Fruit fly (Drosophila melanogaster) whole organism, embryonic: ENCODE data around the gene RabX6.

Experiments
- Atf6 ChIP-seq: fragments of 200-800 bp; sonication (Bioruptor generic); IDR thresholded peaks from 2 replicates; pipeline ENCODE4 v1.3.6; 2022; ENCODE audit warnings: missing biosample characterization, missing genetic modification characterization
- CG11695 ChIP-seq: fragments of 200-800 bp; sonication (Bioruptor generic); IDR thresholded peaks from 3 replicates; pipeline ENCODE4 v1.3.6; 2022; ENCODE audit warnings: missing biosample characterization, missing genetic modification characterization
- CG11696 ChIP-seq: fragments of 200-800 bp; sonication (Bioruptor generic); IDR thresholded peaks from 2 replicates; pipeline ENCODE4 v1.3.6; 2022; ENCODE audit warnings: missing biosample characterization, missing genetic modification characterization
- CG1233 ChIP-seq: fragments of 200-800 bp; sonication (Bioruptor generic); optimal IDR thresholded peaks from 4 replicates; lab custom pipeline; 2018; ENCODE audit warnings: missing biosample characterization, mild to moderate bottlenecking, missing genetic modification characterization
- CG13894 ChIP-seq: fragments of 200-800 bp; sonication (Bioruptor generic); optimal IDR thresholded peaks from 3 replicates; lab custom pipeline; 2018; ENCODE audit warnings: missing biosample characterization, mild to moderate bottlenecking, missing genetic modification characterization, moderate library complexity
- CG14710 ChIP-seq: fragments of 200-800 bp; sonication (Bioruptor generic); optimal IDR thresholded peaks from 3 replicates; lab custom pipeline; 2019; ENCODE audit warnings: missing biosample characterization, mild to moderate bottlenecking, missing genetic modification characterization, moderate library complexity
- CG15514 ChIP-seq: fragments of 200-800 bp; sonication (Bioruptor generic); optimal IDR thresholded peaks from 3 replicates; lab custom pipeline; 2017; ENCODE audit warnings: missing biosample characterization, missing genetic modification characterization, mild to moderate bottlenecking, moderate library complexity, missing genetic modification reagents
- CG1603 ChIP-seq: fragments of 200-800 bp; sonication (Bioruptor generic); optimal IDR thresholded peaks from 2 replicates; lab custom pipeline; 2019; ENCODE audit warnings: missing biosample characterization, mild to moderate bottlenecking, missing genetic modification characterization, moderate library complexity
- CG16815 ChIP-seq: fragments of 200-800 bp; sonication (Bioruptor generic); optimal IDR thresholded peaks from 3 replicates; lab custom pipeline; 2017; ENCODE audit warnings: missing biosample characterization, mild to moderate bottlenecking, missing genetic modification characterization
- CG17361 ChIP-seq: fragments of 200-800 bp; sonication (Bioruptor generic); IDR thresholded peaks from 3 replicates; pipeline ENCODE4 v1.3.6; 2022; ENCODE audit warnings: missing biosample characterization, missing genetic modification characterization
- CG18619 ChIP-seq: fragments of 200-800 bp; sonication (Bioruptor generic); optimal IDR thresholded peaks from 3 replicates; lab custom pipeline; 2017; ENCODE audit warnings: missing biosample characterization, mild to moderate bottlenecking, missing genetic modification characterization
- CG18764 ChIP-seq: fragments of 200-800 bp; sonication (Bioruptor generic); optimal IDR thresholded peaks from 3 replicates; lab custom pipeline; 2016; ENCODE audit warnings: missing biosample characterization, missing genetic modification characterization
- CG2202 ChIP-seq: fragments of 200-800 bp; sonication (Bioruptor generic); optimal IDR thresholded peaks from 2 replicates; lab custom pipeline; 2018; ENCODE audit warnings: missing biosample characterization, mild to moderate bottlenecking, missing genetic modification characterization
- CG2678 ChIP-seq: fragments of 200-800 bp; sonication (Bioruptor generic); optimal IDR thresholded peaks from 3 replicates; lab custom pipeline; 2019; ENCODE audit warnings: missing biosample characterization, mild to moderate bottlenecking, missing genetic modification characterization, moderate library complexity
- CG2875 ChIP-seq: fragments of 200-800 bp; sonication (Bioruptor generic); optimal IDR thresholded peaks from 2 replicates; lab custom pipeline; 2017; ENCODE audit warnings: missing biosample characterization, mild to moderate bottlenecking, missing genetic modification characterization, missing genetic modification reagents
- CG2889 ChIP-seq: fragments of 200-800 bp; sonication (Bioruptor generic); IDR thresholded peaks from 3 replicates; pipeline ENCODE4 v1.3.6; 2022; ENCODE audit warnings: missing biosample characterization, missing genetic modification characterization
- CG32532 ChIP-seq: fragments of 200-800 bp; sonication (Bioruptor generic); IDR thresholded peaks from 2 replicates; pipeline ENCODE4 v1.3.6; 2022; ENCODE audit warnings: missing biosample characterization, missing genetic modification characterization
- CG32772 ChIP-seq: fragments of 200-800 bp; sonication (Bioruptor generic); IDR thresholded peaks from 2 replicates; pipeline ENCODE4 v1.3.6; 2022; ENCODE audit warnings: missing biosample characterization, missing genetic modification characterization
- CG4282 ChIP-seq: fragments of 200-800 bp; sonication (Bioruptor generic); optimal IDR thresholded peaks from 2 replicates; lab custom pipeline; 2016; ENCODE audit warnings: missing biosample characterization, missing genetic modification characterization
- CG6654 ChIP-seq: fragments of 200-800 bp; sonication (Bioruptor generic); optimal IDR thresholded peaks from 2 replicates; lab custom pipeline; 2017; ENCODE audit warnings: missing biosample characterization, mild to moderate bottlenecking, missing genetic modification characterization
- CG6813 ChIP-seq: fragments of 200-800 bp; sonication (Bioruptor generic); optimal IDR thresholded peaks from 2 replicates; lab custom pipeline; 2017; ENCODE audit warnings: missing biosample characterization, missing genetic modification characterization, mild to moderate bottlenecking, moderate library complexity, missing genetic modification reagents
- CG7271 ChIP-seq: fragments of 200-800 bp; sonication (Bioruptor generic); optimal IDR thresholded peaks from 2 replicates; lab custom pipeline; 2018; ENCODE audit warnings: missing biosample characterization, mild to moderate bottlenecking, missing genetic modification characterization, moderate library complexity
- CG7963 ChIP-seq: fragments of 200-800 bp; sonication (Bioruptor generic); IDR thresholded peaks from 3 replicates; pipeline ENCODE4 v1.3.6; 2022; ENCODE audit warnings: missing biosample characterization, missing genetic modification characterization; ENCODE audit not compliant: partially characterized antibody
- CG8290 ChIP-seq, 3 experiments: fragments of 200-800 bp; sonication (Bioruptor generic); optimal IDR thresholded peaks; 2 replicates each; lab custom pipeline; 2016 to 2019; ENCODE audit warnings: missing biosample characterization in 3 of 3, missing genetic modification characterization in 3 of 3, mild to moderate bottlenecking in 2 of 3, moderate library complexity in 1 of 3
- CG9437 ChIP-seq: fragments of 200-800 bp; sonication (Bioruptor generic); optimal IDR thresholded peaks from 2 replicates; lab custom pipeline; 2018; ENCODE audit warnings: missing biosample characterization, mild to moderate bottlenecking, missing genetic modification characterization
- HLHmδ ChIP-seq: fragments of 200-800 bp; sonication (Bioruptor generic); optimal IDR thresholded peaks from 2 replicates; lab custom pipeline; 2018; ENCODE audit warnings: missing biosample characterization, mild to moderate bottlenecking, missing genetic modification characterization, moderate library complexity
- Nf-YC ChIP-seq: fragments of 200-800 bp; optimal IDR thresholded peaks from 3 replicates; lab custom pipeline; 2019; ENCODE audit warnings: missing biosample characterization, mild to moderate bottlenecking, missing genetic modification characterization, moderate library complexity
- Oli ChIP-seq: fragments of 200-800 bp; sonication (Bioruptor generic); optimal IDR thresholded peaks from 2 replicates; lab custom pipeline; 2018; ENCODE audit warnings: missing biosample characterization, mild to moderate bottlenecking, missing genetic modification characterization, moderate library complexity
- Side ChIP-seq: fragments of 200-800 bp; sonication (Bioruptor generic); optimal IDR thresholded peaks from 2 replicates; lab custom pipeline; 2016; ENCODE audit warnings: missing biosample characterization, missing genetic modification characterization
- Spps ChIP-seq: fragments of 200-800 bp; sonication (Bioruptor generic); optimal IDR thresholded peaks from 2 replicates; lab custom pipeline; 2018; ENCODE audit warnings: missing biosample characterization, mild to moderate bottlenecking, missing genetic modification characterization
- Xbp1 ChIP-seq: fragments of 200-800 bp; sonication (Bioruptor generic); optimal IDR thresholded peaks from 3 replicates; lab custom pipeline; 2016; ENCODE audit warnings: missing biosample characterization, mild to moderate bottlenecking, missing genetic modification characterization
- da ChIP-seq: fragments of 200-800 bp; sonication (Bioruptor generic); optimal IDR thresholded peaks from 2 replicates; lab custom pipeline; 2016; ENCODE audit warnings: missing biosample characterization, missing genetic modification characterization
- ems ChIP-seq: fragments of 200-800 bp; sonication (Bioruptor generic); optimal IDR thresholded peaks from 3 replicates; lab custom pipeline; 2016; ENCODE audit warnings: missing biosample characterization, missing genetic modification characterization
- eve ChIP-seq, 2 experiments: fragments of >200 bp; optimal IDR thresholded peaks; 2 replicates each; lab custom pipeline; 2017; ENCODE audit warnings: missing biosample characterization in 2 of 2, missing genetic modification characterization in 2 of 2
- fu2 ChIP-seq: fragments of 200-800 bp; sonication (Bioruptor generic); optimal IDR thresholded peaks from 2 replicates; lab custom pipeline; 2016; ENCODE audit warnings: missing biosample characterization, missing genetic modification characterization
- gsb ChIP-seq: fragments of 200-800 bp; sonication (Bioruptor generic); IDR thresholded peaks from 2 replicates; pipeline ENCODE4 v1.3.6; 2022; ENCODE audit warnings: missing biosample characterization, missing genetic modification characterization
- ind ChIP-seq: fragments of 200-800 bp; sonication (Bioruptor generic); optimal IDR thresholded peaks from 3 replicates; lab custom pipeline; 2016; ENCODE audit warnings: missing biosample characterization, missing genetic modification characterization
- nom ChIP-seq: fragments of 200-800 bp; sonication (Bioruptor generic); optimal IDR thresholded peaks from 2 replicates; lab custom pipeline; 2017; ENCODE audit warnings: missing biosample characterization, missing genetic modification characterization, mild to moderate bottlenecking, moderate library complexity, missing genetic modification reagents
- odd ChIP-seq: fragments of 200-800 bp; sonication (Bioruptor generic); optimal IDR thresholded peaks from 2 replicates; lab custom pipeline; 2017; ENCODE audit warnings: missing biosample characterization, mild to moderate bottlenecking, missing genetic modification characterization
- ranshi ChIP-seq: fragments of 200-800 bp; sonication (Bioruptor generic); IDR thresholded peaks from 2 replicates; pipeline ENCODE4 v1.3.6; 2022; ENCODE audit warnings: missing biosample characterization, missing genetic modification characterization
- repo ChIP-seq: fragments of 200-800 bp; sonication (Bioruptor generic); optimal IDR thresholded peaks from 2 replicates; lab custom pipeline; 2016; ENCODE audit warnings: missing biosample characterization, missing genetic modification characterization
- sd ChIP-seq: fragments of 200-800 bp; sonication (Bioruptor generic); optimal IDR thresholded peaks from 3 replicates; lab custom pipeline; 2018; ENCODE audit warnings: missing biosample characterization, mild to moderate bottlenecking, missing genetic modification characterization, moderate library complexity
- stc ChIP-seq: fragments of 200-800 bp; sonication (Bioruptor generic); IDR thresholded peaks from 2 replicates; pipeline ENCODE4 v1.3.6; 2022; ENCODE audit warnings: missing biosample characterization, missing genetic modification characterization
- sug ChIP-seq: fragments of 200-800 bp; optimal IDR thresholded peaks from 2 replicates; lab custom pipeline; 2019; ENCODE audit warnings: missing biosample characterization, mild to moderate bottlenecking, missing genetic modification characterization, moderate library complexity
- ttk ChIP-seq: fragments of 200-800 bp; sonication (Bioruptor generic); IDR thresholded peaks from 2 replicates; pipeline ENCODE4 v2.1.2; 2022; ENCODE audit warnings: missing biosample characterization, missing genetic modification characterization
- usp ChIP-seq: fragments of >200 bp; optimal IDR thresholded peaks from 2 replicates; lab custom pipeline; 2017; ENCODE audit warnings: missing biosample characterization, missing genetic modification characterization
- vvl ChIP-seq: fragments of 200-800 bp; sonication (Bioruptor generic); IDR thresholded peaks from 2 replicates; pipeline ENCODE4 v1.3.6; 2022; ENCODE audit warnings: missing biosample characterization, missing genetic modification characterization
- wdn ChIP-seq: fragments of 200-800 bp; sonication (Bioruptor generic); IDR thresholded peaks from 2 replicates; pipeline ENCODE4 v1.3.6; 2022; ENCODE audit warnings: missing biosample characterization, missing genetic modification characterization
- zfh2 ChIP-seq: fragments of 200-800 bp; sonication (Bioruptor generic); optimal IDR thresholded peaks from 2 replicates; lab custom pipeline; 2016; ENCODE audit warnings: missing biosample characterization, missing genetic modification characterization

The RabX6 gene

DNA sequence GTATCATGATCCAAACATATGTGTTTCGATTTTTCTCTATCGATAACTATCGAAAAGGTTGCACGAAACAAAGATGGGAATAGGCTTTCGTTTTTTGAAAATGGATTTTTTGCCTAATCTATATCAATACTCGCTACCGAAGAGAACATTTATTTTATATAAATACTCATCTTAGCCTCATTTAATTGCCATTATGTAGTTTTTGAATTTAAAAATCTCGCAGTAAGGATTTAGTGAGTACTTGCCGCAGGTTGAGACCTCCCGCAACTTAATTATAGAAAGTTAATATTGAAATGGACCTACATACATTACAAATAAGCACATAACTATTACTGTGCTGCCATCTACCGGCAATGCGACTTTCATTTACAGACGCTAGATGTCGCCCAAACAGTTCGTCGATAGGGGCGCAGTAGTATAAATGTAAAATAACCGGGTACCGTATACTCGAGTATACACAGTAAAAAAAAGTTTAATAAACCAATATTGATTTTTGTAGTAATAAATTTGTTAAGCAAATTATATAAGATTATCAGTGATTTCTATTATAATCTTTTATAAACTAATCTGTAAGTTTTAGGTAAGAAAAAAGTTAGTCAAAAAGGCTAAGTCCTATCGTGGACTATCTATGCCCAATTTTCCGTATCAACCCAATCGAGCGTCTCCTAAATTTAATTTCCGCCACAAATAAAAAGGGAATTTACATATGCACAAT is 21.7 kb downstream of the RabX6 start, which contains the start of gene CG13896 (continued):
- TF ChIP-seq CG32532 (GFP tag; lab: Robert Waterston, UW) (peak; percentile 95), CG2875 (GFP tag; lab: Kevin White, UChicago) (peak; percentile 71), CG6654 (GFP tag; lab: Kevin White, UChicago) (peak; percentile 62), sd (tag; lab: Kevin White, UChicago) (peak; percentile 65), CG4282 (peak; percentile 83), CG7271 (peak; percentile 72), eve (GFP tag; optimal IDR thresholded peaks at IDR 0.05; lab: Kevin White, UChicago) (peak in 1 of 2 experiments; percentile 66), CG1233 (GFP tag; lab: Kevin White, UChicago) (peak; percentile 82), CG11696 (GFP tag; lab: Robert Waterston, UW) (no peak), ind (GFP tag; lab: Kevin White, UChicago) (peak; percentile 85), CG17361 (GFP tag; lab: Robert Waterston, UW) (peak; percentile 82), gsb (GFP tag; lab: Robert Waterston, UW) (peak; percentile 65), CG2889 (GFP tag; lab: Robert Waterston, UW) (peak; percentile 77), CG2202 (peak; percentile 53), zfh2 (GFP tag; lab: Kevin White, UChicago) (peak; percentile 76), Side (GFP tag; lab: Kevin White, UChicago) (peak; percentile 86), CG1603 (peak; percentile 91), ttk (peak; percentile 85), ems (GFP tag; lab: Kevin White, UChicago) (peak; percentile 78), CG11695 (GFP tag; lab: Robert Waterston, UW) (peak; percentile 76; the same call in 2 of the 3 replicates), fu2 (GFP tag; lab: Kevin White, UChicago) (peak; percentile 78), CG14710 (tag; lab: Kevin White, UChicago) (peak; percentile 72), Oli (tag; lab: Kevin White, UChicago) (peak; percentile 36), stc (peak; percentile 78), ranshi (GFP tag; lab: Robert Waterston, UW) (peak; percentile 85), Atf6 (GFP tag; lab: Robert Waterston, UW) (peak; percentile 66), da (GFP tag; lab: Kevin White, UChicago) (peak; percentile 83), wdn (peak; percentile 65), usp (GFP tag; lab: Kevin White, UChicago) (no peak), CG18619 (GFP tag; lab: Kevin White, UChicago) (peak; percentile 80), Nf-YC (tag; lab: Kevin White, UChicago) (peak; percentile 63), Xbp1 (GFP tag; lab: Kevin White, UChicago) (peak; percentile 97), CG8290 (GFP tag; optimal IDR thresholded peaks at IDR 0.05; lab: Kevin White, UChicago) (peak; percentile 98), CG8290 (tag; optimal IDR thresholded peaks at IDR 0.05; lab: Kevin White, UChicago) (peak; percentile 98 to 99), CG18764 (peak; percentile 83), nom (GFP tag; lab: Kevin White, UChicago) (peak; percentile 55), CG32772 (GFP tag; lab: Robert Waterston, UW) (peak; percentile 84), HLHmδ (GFP tag; lab: Kevin White, UChicago) (peak; percentile 78), CG7963 (GFP tag; lab: Robert Waterston, UW) (no peak), CG13894 (peak; percentile 84), odd (GFP tag; lab: Kevin White, UChicago) (peak; percentile 62), CG9437 (GFP tag; lab: Kevin White, UChicago) (peak; percentile 49), CG2678 (tag; lab: Kevin White, UChicago) (peak; percentile 73), Spps (peak; percentile 64), CG6813 (peak; percentile 78), sug (tag; lab: Kevin White, UChicago) (peak; percentile 86), CG16815 (GFP tag; lab: Kevin White, UChicago) (peak; percentile 85), vvl (GFP tag; lab: Robert Waterston, UW) (peak; percentile 91), repo (GFP tag; lab: Kevin White, UChicago) (peak; percentile 75), CG15514 (peak; percentile 80)
